Worm (Caenorhabditis elegans): ENCODE results near the gene K10G4.10.

The K10G4.10 gene

DNA sequence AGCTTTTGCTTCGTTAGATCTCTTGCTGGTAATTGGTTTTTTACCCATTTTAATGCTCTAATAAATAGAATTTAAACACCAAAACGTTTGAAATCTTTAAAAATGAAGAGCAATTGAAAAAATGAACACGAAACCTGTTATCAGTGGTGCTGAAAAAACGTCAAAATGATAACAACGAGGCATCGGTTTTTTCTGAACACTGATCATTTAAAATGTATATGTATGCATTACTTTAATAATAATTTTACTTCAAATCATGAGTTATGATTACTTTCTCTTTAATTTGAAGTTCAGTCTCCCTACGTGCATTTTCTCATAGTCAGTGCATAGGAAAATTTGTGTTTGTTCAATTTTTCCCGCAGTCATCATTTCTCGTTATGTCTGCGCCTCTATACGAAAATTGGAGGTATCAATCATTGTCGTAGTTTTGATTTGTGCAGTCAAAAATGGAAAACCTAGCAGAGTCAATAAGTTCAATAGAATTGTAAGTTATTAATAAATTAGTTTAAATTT is 49.1 kb downstream of the K10G4.10 start, which contains the start of gene F31E9.3 (continued):
- TF ChIP-seq daf-16 (GFP tag; optimal IDR thresholded peaks at IDR 0.05) (no peak), daf-16 (tag; optimal IDR thresholded peaks at IDR 0.05) (peak; percentile 6), nhr-237 (tag; optimal IDR thresholded peaks at IDR 0.05) (no peak), Y5F2A.4 (GFP tag; optimal IDR thresholded peaks at IDR 0.05) (no peak), lin-13 (GFP tag; optimal IDR thresholded peaks at IDR 0.05) (no peak), lin-1 (GFP tag; IDR thresholded peaks at IDR 0.05) (no peak), nhr-41 (GFP tag; IDR thresholded peaks at IDR 0.05) (no peak), unc-39 (tag; optimal IDR thresholded peaks at IDR 0.05) (no peak), zip-2 (tag; optimal IDR thresholded peaks at IDR 0.05) (no peak), madf-5 (GFP tag; IDR thresholded peaks at IDR 0.05) (no peak), ceh-44 (GFP tag; IDR thresholded peaks at IDR 0.05) (no peak), ceh-20 (GFP tag; IDR thresholded peaks at IDR 0.05) (no peak), Y48G9A.11 (GFP tag; IDR thresholded peaks at IDR 0.05) (no peak), ceh-62 (tag; optimal IDR thresholded peaks at IDR 0.05) (no peak), dmd-8 (GFP tag; IDR thresholded peaks at IDR 0.05) (no peak), mdl-1 (tag; optimal IDR thresholded peaks at IDR 0.05) (no peak), daf-12 (tag; optimal IDR thresholded peaks at IDR 0.05) (no peak), hif-1 (tag; optimal IDR thresholded peaks at IDR 0.05) (peak in 1 of 2 experiments; percentile 72), egl-43 (GFP tag; IDR thresholded peaks at IDR 0.05) (no peak), cey-2 (tag; optimal IDR thresholded peaks at IDR 0.05; ENCODE audit: borderline replicate concordance, insufficient read depth) (no peak), D1046.2 (GFP tag; IDR thresholded peaks at IDR 0.05) (no peak), nhr-111 (GFP tag; optimal IDR thresholded peaks at IDR 0.05) (no peak), dmd-6 (GFP tag; IDR thresholded peaks at IDR 0.05) (peak; percentile 28), dve-1 (tag; optimal IDR thresholded peaks at IDR 0.05; ENCODE audit: insufficient read depth) (peak; percentile 14)

DNA sequence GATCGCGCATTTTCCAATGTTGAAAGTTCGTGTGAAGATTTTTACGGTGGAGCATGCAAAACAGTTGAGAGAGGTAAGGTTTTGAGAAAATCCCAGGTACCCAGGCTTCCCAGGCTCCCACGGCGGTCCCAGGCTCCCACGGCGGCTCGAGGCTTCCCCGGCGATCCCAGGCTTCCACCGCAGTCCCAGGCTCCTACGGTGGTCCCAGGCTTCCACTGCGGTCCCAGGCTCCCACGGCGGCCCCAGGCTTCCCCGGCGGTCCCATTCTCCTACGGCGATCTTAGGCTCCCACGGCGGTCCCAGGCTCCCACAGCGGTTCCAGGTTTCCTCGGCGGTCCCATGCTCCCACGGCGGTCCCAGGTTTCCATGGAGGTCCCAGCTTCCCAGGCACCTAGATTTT is 50.5 kb downstream of the K10G4.10 start:
- 0 out of 2 replicates have a peak, but pooled peaks have one; percentile 45 for TF ChIP-seq egl-43 (GFP tag; IDR thresholded peaks at IDR 0.05)
- TF ChIP-seq hmg-1.1 (GFP tag; IDR thresholded peaks at IDR 0.05) = no peak
- TF ChIP-seq set-16 (GFP tag; IDR thresholded peaks at IDR 0.05) = peak; percentile 99
